Worm (Caenorhabditis elegans): ENCODE results near the gene nstp-3.

ce11 chrV:5771627-5772026, 26.4 kb downstream of the nstp-3 start, which contains the start of gene F44E7.3:
- no peak for TF ChIP-seq ceh-62 (tag; optimal IDR thresholded peaks at IDR 0.05)
- no peak for TF ChIP-seq madf-5 (GFP tag; IDR thresholded peaks at IDR 0.05)
- no peak for TF ChIP-seq ztf-7 (tag; optimal IDR thresholded peaks at IDR 0.05)
- no peak for TF ChIP-seq nhr-11 (tag; optimal IDR thresholded peaks at IDR 0.05)
- no peak for TF ChIP-seq lin-15B (tag; optimal IDR thresholded peaks at IDR 0.05)
- no peak for TF ChIP-seq pqm-1 (tag; optimal IDR thresholded peaks at IDR 0.05)
- no peak for TF ChIP-seq fos-1 (tag; optimal IDR thresholded peaks at IDR 0.05)
- no peak for TF ChIP-seq daf-12 (tag; optimal IDR thresholded peaks at IDR 0.05)
- TF ChIP-seq nhr-76 (tag; optimal IDR thresholded peaks at IDR 0.05) = no peak
- no peak for TF ChIP-seq nhr-6 (tag; optimal IDR thresholded peaks at IDR 0.05)
- TF ChIP-seq madf-9 (GFP tag; conservative IDR thresholded peaks at IDR 0.05) = no peak
- TF ChIP-seq zag-1 (tag; optimal IDR thresholded peaks at IDR 0.05) = no peak
- TF ChIP-seq lsy-2 (tag; optimal IDR thresholded peaks at IDR 0.05) = no peak
- TF ChIP-seq nhr-77 (tag; optimal IDR thresholded peaks at IDR 0.05) = no peak

Data from whole organism, L4 larva.